Worm (Caenorhabditis elegans): ENCODE results near the gene Y45F10A.7.

- TF ChIP-seq tra-4 (tag; optimal IDR thresholded peaks at IDR 0.05) (no peak), ama-1 (optimal IDR thresholded peaks at IDR 0.05) (no peak), flt-1 (GFP tag; IDR thresholded peaks at IDR 0.05) (no peak), B0310.2 (tag; optimal IDR thresholded peaks at IDR 0.05) (no peak), hnd-1 (tag; optimal IDR thresholded peaks at IDR 0.05) (no peak), tbx-11 (GFP tag; IDR thresholded peaks at IDR 0.05) (no peak), hmg-4 (GFP tag; optimal IDR thresholded peaks at IDR 0.05) (no peak), tbx-37 (GFP tag; conservative IDR thresholded peaks at IDR 0.05) (no peak), aly-1 (tag; optimal IDR thresholded peaks at IDR 0.05) (no peak), ceh-13 (GFP tag; optimal IDR thresholded peaks at IDR 0.05) (no peak), scrt-1 (GFP tag; IDR thresholded peaks at IDR 0.05) (no peak), ceh-36 (tag; optimal IDR thresholded peaks at IDR 0.05) (no peak)
These were observed 31.5 kb upstream of the Y45F10A.7 start, which contains the start of gene Y38H8A.12 for ce11 chrIV:13460876-13461275.

Measured in whole organism, early embryonic.